Worm (Caenorhabditis elegans) whole organism, late embryonic: ENCODE results near the gene nrx-1.

Source experiments
- C08G9.2 ChIP-seq: sonication (generic microtip); optimal IDR thresholded peaks from 2 replicates; lab custom pipeline; 2016; ENCODE audit warnings: mild to moderate bottlenecking, missing genetic modification characterization, moderate library complexity, missing compliant biosample characterization
- C38D4.7 ChIP-seq: fragments of 200-800 bp; sonication (Bioruptor generic); optimal IDR thresholded peaks from 2 replicates; lab custom pipeline; 2018; ENCODE audit warnings: mild to moderate bottlenecking, missing genetic modification characterization, moderate library complexity, missing compliant biosample characterization
- F13H6.1 ChIP-seq: sonication (generic microtip); optimal IDR thresholded peaks from 2 replicates; lab custom pipeline; 2016; ENCODE audit warnings: missing genetic modification characterization, missing compliant biosample characterization
- K02D7.2 ChIP-seq: sonication (generic microtip); optimal IDR thresholded peaks from 2 replicates; lab custom pipeline; 2017; ENCODE audit warnings: mild to moderate bottlenecking, missing genetic modification characterization, missing compliant biosample characterization
- K09A11.1 ChIP-seq: sonication (generic microtip); optimal IDR thresholded peaks from 2 replicates; lab custom pipeline; 2017; ENCODE audit warnings: antibody characterized with exemption, mild to moderate bottlenecking, missing genetic modification characterization, missing compliant biosample characterization; ENCODE audit not compliant: insufficient read depth
- T23F11.4 ChIP-seq: fragments of 200-800 bp; sonication (Bioruptor generic); optimal IDR thresholded peaks from 2 replicates; lab custom pipeline; 2018; ENCODE audit warnings: mild to moderate bottlenecking, missing genetic modification characterization, missing compliant biosample characterization
- Y22D7AL.16 ChIP-seq: sonication (generic microtip); optimal IDR thresholded peaks from 2 replicates; lab custom pipeline; 2016; ENCODE audit warnings: missing genetic modification characterization, missing compliant biosample characterization
- ama-1 ChIP-seq: fragments of 150-350 bp; optimal IDR thresholded peaks from 2 replicates; lab custom pipeline; 2014
- ceh-14 ChIP-seq: sonication (generic microtip); optimal IDR thresholded peaks from 2 replicates; lab custom pipeline; 2016; ENCODE audit warnings: missing genotype, missing genetic modification characterization, missing compliant biosample characterization
- ceh-18 ChIP-seq: sonication (generic microtip); optimal IDR thresholded peaks from 2 replicates; lab custom pipeline; 2016; ENCODE audit warnings: missing genetic modification characterization, missing compliant biosample characterization
- ceh-19 ChIP-seq: fragments of 200-800 bp; sonication (Bioruptor generic); optimal IDR thresholded peaks from 2 replicates; lab custom pipeline; 2018; ENCODE audit warnings: mild to moderate bottlenecking, missing genetic modification characterization, missing compliant biosample characterization
- ceh-2 ChIP-seq: sonication (generic microtip); optimal IDR thresholded peaks from 2 replicates; lab custom pipeline; 2016; ENCODE audit warnings: missing genotype, missing genetic modification characterization, missing compliant biosample characterization
- ceh-22 ChIP-seq: sonication (generic microtip); optimal IDR thresholded peaks from 2 replicates; lab custom pipeline; 2017; ENCODE audit warnings: missing biosample characterization, missing genetic modification characterization
- ceh-30 ChIP-seq: fragments of 150-350 bp; optimal IDR thresholded peaks from 2 replicates; lab custom pipeline; 2014; ENCODE audit warnings: missing biosample characterization, missing genetic modification characterization
- ceh-31 ChIP-seq: sonication (generic microtip); optimal IDR thresholded peaks from 2 replicates; lab custom pipeline; 2016; ENCODE audit warnings: missing genetic modification characterization, missing compliant biosample characterization
- ceh-34 ChIP-seq: sonication (generic microtip); optimal IDR thresholded peaks from 2 replicates; lab custom pipeline; 2016; ENCODE audit warnings: mild to moderate bottlenecking, missing genetic modification characterization, missing compliant biosample characterization
- ceh-45 ChIP-seq: fragments of 200-800 bp; sonication (Bioruptor generic); IDR thresholded peaks from 2 replicates; pipeline ENCODE4 v1.3.6; 2022; ENCODE audit warnings: missing genetic modification reagents, missing genetic modification characterization, missing compliant biosample characterization
- ceh-6 ChIP-seq: fragments of 200-800 bp; sonication (Bioruptor generic); optimal IDR thresholded peaks from 2 replicates; lab custom pipeline; 2018; ENCODE audit warnings: mild to moderate bottlenecking, missing genetic modification characterization, missing compliant biosample characterization
- ceh-9 ChIP-seq: sonication (generic microtip); optimal IDR thresholded peaks from 2 replicates; lab custom pipeline; 2016; ENCODE audit warnings: mild to moderate bottlenecking, missing genetic modification characterization, inconsistent platforms, missing compliant biosample characterization
- dve-1 ChIP-seq: sonication (generic microtip); optimal IDR thresholded peaks from 2 replicates; lab custom pipeline; 2017; ENCODE audit warnings: antibody characterized with exemption, mild to moderate bottlenecking, missing genetic modification characterization, missing compliant biosample characterization
- elt-4 ChIP-seq: sonication (generic microtip); optimal IDR thresholded peaks from 2 replicates; lab custom pipeline; 2016; ENCODE audit warnings: missing genetic modification characterization, missing compliant biosample characterization
- fkh-10 ChIP-seq: fragments of 150-350 bp; optimal IDR thresholded peaks from 2 replicates; lab custom pipeline; 2014; ENCODE audit warnings: missing biosample characterization, missing genetic modification reagents, missing genetic modification characterization
- fkh-6 ChIP-seq: sonication (generic microtip); optimal IDR thresholded peaks from 2 replicates; lab custom pipeline; 2016; ENCODE audit warnings: missing genetic modification characterization, missing compliant biosample characterization
- gmeb-2 ChIP-seq: sonication (generic microtip); optimal IDR thresholded peaks from 2 replicates; lab custom pipeline; 2016; ENCODE audit warnings: missing genetic modification characterization, inconsistent platforms, missing compliant biosample characterization
- hlh-13 ChIP-seq: fragments of 200-800 bp; sonication (Bioruptor generic); optimal IDR thresholded peaks from 2 replicates; lab custom pipeline; 2018; ENCODE audit warnings: mild to moderate bottlenecking, missing genetic modification characterization, missing compliant biosample characterization
- hlh-15 ChIP-seq: sonication (generic microtip); optimal IDR thresholded peaks from 2 replicates; lab custom pipeline; 2016; ENCODE audit warnings: missing genetic modification characterization, missing compliant biosample characterization
- hlh-30 ChIP-seq: sonication (generic microtip); optimal IDR thresholded peaks from 2 replicates; lab custom pipeline; 2017; ENCODE audit warnings: antibody characterized with exemption, missing genetic modification characterization, missing compliant biosample characterization; ENCODE audit not compliant: insufficient read depth
- hlh-6 ChIP-seq: sonication (generic microtip); optimal IDR thresholded peaks from 2 replicates; lab custom pipeline; 2016; ENCODE audit warnings: missing genotype, missing genetic modification characterization, missing compliant biosample characterization
- lin-11 ChIP-seq: fragments of 200-800 bp; sonication (Bioruptor generic); optimal IDR thresholded peaks from 2 replicates; lab custom pipeline; 2018; ENCODE audit warnings: mild to moderate bottlenecking, missing genetic modification characterization, missing compliant biosample characterization
- madf-2 ChIP-seq: sonication (generic microtip); optimal IDR thresholded peaks from 2 replicates; lab custom pipeline; 2017; ENCODE audit warnings: missing genetic modification characterization, missing compliant biosample characterization
- mec-3 ChIP-seq: sonication (generic microtip); optimal IDR thresholded peaks from 2 replicates; lab custom pipeline; 2016; ENCODE audit warnings: borderline replicate concordance, missing genetic modification characterization, missing compliant biosample characterization
- nfya-1 ChIP-seq: sonication (generic microtip); optimal IDR thresholded peaks from 2 replicates; lab custom pipeline; 2017; ENCODE audit warnings: missing genetic modification characterization, mild to moderate bottlenecking, missing compliant biosample characterization, antibody characterized with exemption, moderate library complexity
- nhr-11 ChIP-seq: fragments of 150-350 bp; optimal IDR thresholded peaks from 2 replicates; lab custom pipeline; 2014; ENCODE audit warnings: missing biosample characterization, missing genetic modification characterization
- nhr-232 ChIP-seq: sonication (generic microtip); optimal IDR thresholded peaks from 2 replicates; lab custom pipeline; 2016; ENCODE audit warnings: missing genetic modification characterization, missing compliant biosample characterization
- npax-4 ChIP-seq: sonication (generic microtip); optimal IDR thresholded peaks from 2 replicates; lab custom pipeline; 2016; ENCODE audit warnings: missing genetic modification characterization, missing compliant biosample characterization
- odd-2 ChIP-seq: sonication (generic microtip); optimal IDR thresholded peaks from 2 replicates; lab custom pipeline; 2017; ENCODE audit warnings: antibody characterized with exemption, mild to moderate bottlenecking, missing genetic modification characterization, missing compliant biosample characterization
- pag-3 ChIP-seq: sonication (generic microtip); optimal IDR thresholded peaks from 2 replicates; lab custom pipeline; 2016; ENCODE audit warnings: missing compliant biosample characterization, missing genetic modification characterization, borderline replicate concordance
- pat-9 ChIP-seq: fragments of 200-800 bp; sonication (Bioruptor generic); optimal IDR thresholded peaks from 2 replicates; lab custom pipeline; 2018; ENCODE audit warnings: mild to moderate bottlenecking, missing genetic modification characterization, moderate library complexity, missing compliant biosample characterization
- pax-1 ChIP-seq: fragments of 150-350 bp; optimal IDR thresholded peaks from 2 replicates; lab custom pipeline; 2014; ENCODE audit warnings: missing biosample characterization, missing genetic modification characterization
- pha-2 ChIP-seq: sonication (generic microtip); optimal IDR thresholded peaks from 2 replicates; lab custom pipeline; 2017; ENCODE audit warnings: mild to moderate bottlenecking, missing genetic modification characterization, missing compliant biosample characterization
- pha-4 ChIP-seq: fragments of 150-350 bp; optimal IDR thresholded peaks from 2 replicates; lab custom pipeline; 2018; ENCODE audit warnings: missing biosample characterization, missing genetic modification reagents, missing genetic modification characterization
- pros-1 ChIP-seq: fragments of 150-350 bp; optimal IDR thresholded peaks from 2 replicates; lab custom pipeline; 2014; ENCODE audit warnings: missing biosample characterization, missing genetic modification reagents, missing genetic modification characterization
- ref-2 ChIP-seq: sonication (generic microtip); optimal IDR thresholded peaks from 2 replicates; lab custom pipeline; 2016; ENCODE audit warnings: missing genetic modification characterization, missing compliant biosample characterization
- rnt-1 ChIP-seq: sonication (generic microtip); optimal IDR thresholded peaks from 2 replicates; lab custom pipeline; 2016; ENCODE audit warnings: missing genetic modification characterization, missing compliant biosample characterization
- sdc-2 ChIP-seq: sonication (generic microtip); optimal IDR thresholded peaks from 2 replicates; lab custom pipeline; 2016; ENCODE audit warnings: missing genotype, missing genetic modification characterization, missing compliant biosample characterization
- sox-2 ChIP-seq: fragments of 200-800 bp; sonication (Bioruptor generic); IDR thresholded peaks from 2 replicates; pipeline ENCODE4 v1.3.6; 2022; ENCODE audit warnings: missing genetic modification reagents, missing genetic modification characterization, missing compliant biosample characterization
- sox-4 ChIP-seq: sonication (generic microtip); optimal IDR thresholded peaks from 2 replicates; lab custom pipeline; 2017; ENCODE audit warnings: mild to moderate bottlenecking, missing genetic modification characterization, inconsistent platforms, missing compliant biosample characterization
- tbx-2 ChIP-seq: sonication (generic microtip); optimal IDR thresholded peaks from 2 replicates; lab custom pipeline; 2016; ENCODE audit warnings: missing genetic modification characterization, missing compliant biosample characterization
- tbx-7 ChIP-seq: sonication (generic microtip); optimal IDR thresholded peaks from 2 replicates; lab custom pipeline; 2016; ENCODE audit warnings: missing genotype, missing genetic modification characterization, missing compliant biosample characterization
- ttx-3 ChIP-seq: sonication (generic microtip); optimal IDR thresholded peaks from 2 replicates; lab custom pipeline; 2016; ENCODE audit warnings: missing genetic modification reagents, missing genetic modification characterization, missing compliant biosample characterization
- unc-3 ChIP-seq, 2 experiments: fragments of 200-800 bp in 1 of 2; sonication (Bioruptor generic) in 1 of 2; sonication (generic microtip) in 1 of 2; conservative IDR thresholded peaks in 1 of 2; optimal IDR thresholded peaks in 1 of 2; 2 replicates each; pipeline versions ENCODE4 v1.3.6 to Lab custom; 2016 to 2022; ENCODE audit warnings: missing compliant biosample characterization in 2 of 2, missing genetic modification characterization in 2 of 2, missing genetic modification reagents in 1 of 2
- unc-86 ChIP-seq: sonication (generic microtip); optimal IDR thresholded peaks from 2 replicates; lab custom pipeline; 2016; ENCODE audit warnings: missing genetic modification characterization, missing compliant biosample characterization
- ztf-16 ChIP-seq: sonication (generic microtip); optimal IDR thresholded peaks from 2 replicates; lab custom pipeline; 2017; ENCODE audit warnings: missing genetic modification characterization, missing compliant biosample characterization

Gene nrx-1

ce11 chrV:10894601-10895000 is 69.8 kb downstream of the nrx-1 start, which contains the start of the genes F32D8.14 and F32D8.5:
F32D8.14 (minus strand) TSS chrV:10894788.
F32D8.5 (plus strand) TSS chrV:10894800.
- TF ChIP-seq mec-3 (tag; lab: Kevin White, UChicago) = no peak
- peak; percentile 89 for TF ChIP-seq C08G9.2
- TF ChIP-seq F13H6.1 = no peak
- TF ChIP-seq nhr-11 (tag; lab: Kevin White, UChicago) = no peak
- no peak for TF ChIP-seq nhr-232
- no peak for TF ChIP-seq elt-4 (tag; lab: Kevin White, UChicago)
- peak; percentile 45 for TF ChIP-seq rnt-1 (tag; lab: Kevin White, UChicago)
- TF ChIP-seq nfya-1 (tag; lab: Kevin White, UChicago) = peak; percentile 43
- no peak for TF ChIP-seq ceh-18 (tag; lab: Kevin White, UChicago)
- TF ChIP-seq npax-4 = no peak
- TF ChIP-seq ztf-16 (tag; lab: Kevin White, UChicago) = no peak
- TF ChIP-seq ceh-6 (GFP tag; lab: Kevin White, UChicago) = no peak
- TF ChIP-seq fkh-6 (tag; lab: Kevin White, UChicago) = peak; percentile 0
- TF ChIP-seq dve-1 = peak; percentile 40
- TF ChIP-seq hlh-15 = no peak
- TF ChIP-seq pat-9 = no peak
- no peak for TF ChIP-seq K02D7.2
- TF ChIP-seq pag-3 (tag; lab: Kevin White, UChicago) = no peak
- no peak for TF ChIP-seq sox-4 (tag; lab: Kevin White, UChicago)
- TF ChIP-seq T23F11.4 (GFP tag; lab: Kevin White, UChicago) = no peak
- no peak for TF ChIP-seq hlh-30
- no peak for TF ChIP-seq ttx-3
- TF ChIP-seq hlh-13 = no peak
- no peak for TF ChIP-seq K09A11.1 (tag; lab: Kevin White, UChicago)
- no peak for TF ChIP-seq pha-4 (tag; lab: Kevin White, UChicago)
- TF ChIP-seq unc-3 (GFP tag; conservative IDR thresholded peaks at IDR 0.05; lab: Robert Waterston, UW) = no peak
- TF ChIP-seq unc-3 (tag; optimal IDR thresholded peaks at IDR 0.05; lab: Kevin White, UChicago) = no peak
- TF ChIP-seq odd-2 (tag; lab: Kevin White, UChicago) = no peak
- TF ChIP-seq ceh-31 (tag; lab: Kevin White, UChicago) = peak; percentile 92
- TF ChIP-seq tbx-7 (tag; lab: Kevin White, UChicago) = peak; percentile 66
- peak; percentile 15 for TF ChIP-seq ceh-34 (tag; lab: Kevin White, UChicago)
- peak; percentile 75 for TF ChIP-seq ceh-2
- TF ChIP-seq fkh-10 (GFP tag; lab: Kevin White, UChicago) = no peak
- no peak for TF ChIP-seq pax-1 (tag; lab: Kevin White, UChicago)
- peak; percentile 59 for TF ChIP-seq ceh-14 (tag; lab: Kevin White, UChicago)
- peak; percentile 24 for TF ChIP-seq pros-1 (tag; lab: Kevin White, UChicago)
- no peak for TF ChIP-seq ceh-9 (tag; lab: Kevin White, UChicago)
- no peak for TF ChIP-seq ceh-30 (tag; lab: Kevin White, UChicago)
- peak; percentile 80 for TF ChIP-seq tbx-2 (tag; lab: Kevin White, UChicago)
- no peak for TF ChIP-seq sox-2 (GFP tag; lab: Robert Waterston, UW)
- no peak for TF ChIP-seq C38D4.7 (GFP tag; lab: Kevin White, UChicago)
- TF ChIP-seq gmeb-2 (tag; lab: Kevin White, UChicago) = no peak
- TF ChIP-seq ama-1 (lab: Kevin White, UChicago) = no peak
- no peak for TF ChIP-seq ceh-22 (tag; lab: Kevin White, UChicago)
- no peak for TF ChIP-seq lin-11 (tag; lab: Kevin White, UChicago)
- no peak for TF ChIP-seq ceh-45
- TF ChIP-seq hlh-6 (tag; lab: Kevin White, UChicago) = no peak
- no peak for TF ChIP-seq madf-2 (tag; lab: Kevin White, UChicago)
- TF ChIP-seq sdc-2 (tag; lab: Kevin White, UChicago) = no peak
- TF ChIP-seq unc-86 (tag; lab: Kevin White, UChicago) = no peak
- TF ChIP-seq Y22D7AL.16 = no peak
- peak; percentile 74 for TF ChIP-seq ref-2 (tag; lab: Kevin White, UChicago)
- no peak for TF ChIP-seq pha-2 (tag; lab: Kevin White, UChicago)
- TF ChIP-seq ceh-19 (GFP tag; lab: Kevin White, UChicago) = no peak
